Worm (Caenorhabditis elegans): Measurements from ENCODE around the gene snet-1.

ce11 chrX:3694172-3694571 is 25.4 kb upstream of the snet-1 start:
- TF ChIP-seq hlh-6 (tag; optimal IDR thresholded peaks at IDR 0.05) (peak; percentile 2), gmeb-2 (tag; optimal IDR thresholded peaks at IDR 0.05) (no peak), nfya-1 (tag; optimal IDR thresholded peaks at IDR 0.05) (peak; percentile 56), pag-3 (tag; optimal IDR thresholded peaks at IDR 0.05; ENCODE audit: borderline replicate concordance) (no peak), unc-86 (tag; optimal IDR thresholded peaks at IDR 0.05) (no peak)

Data from whole organism, late embryonic.